Worm (Caenorhabditis elegans) whole organism, early embryonic: ENCODE measurements around the gene nhr-188.

Experiments
- B0310.2 ChIP-seq: sonication (generic microtip); optimal IDR thresholded peaks from 2 replicates; lab custom pipeline; 2016; ENCODE audit warnings: mild to moderate bottlenecking, missing genetic modification characterization, missing compliant biosample characterization
- F13C5.2 ChIP-seq: sonication (generic microtip); optimal IDR thresholded peaks from 2 replicates; lab custom pipeline; 2017; ENCODE audit warnings: mild to moderate bottlenecking, missing genetic modification characterization, inconsistent platforms, missing compliant biosample characterization
- aly-1 ChIP-seq: sonication (generic microtip); optimal IDR thresholded peaks from 2 replicates; lab custom pipeline; 2016; ENCODE audit warnings: missing genetic modification characterization, missing compliant biosample characterization
- ama-1 ChIP-seq: fragments of 150-350 bp; optimal IDR thresholded peaks from 2 replicates; lab custom pipeline; 2014
- ceh-13 ChIP-seq: fragments of 200-800 bp; sonication (Bioruptor generic); optimal IDR thresholded peaks from 2 replicates; lab custom pipeline; 2018; ENCODE audit warnings: mild to moderate bottlenecking, missing genetic modification characterization, missing compliant biosample characterization
- ceh-36 ChIP-seq: sonication (generic microtip); optimal IDR thresholded peaks from 2 replicates; lab custom pipeline; 2016; ENCODE audit warnings: missing genetic modification characterization, inconsistent platforms, missing compliant biosample characterization
- ets-7 ChIP-seq: sonication (generic microtip); optimal IDR thresholded peaks from 2 replicates; lab custom pipeline; 2016; ENCODE audit warnings: missing genotype, missing genetic modification characterization, missing compliant biosample characterization
- flt-1 ChIP-seq: fragments of 200-800 bp; sonication (Bioruptor generic); IDR thresholded peaks from 2 replicates; pipeline ENCODE4 v1.3.6; 2022; ENCODE audit warnings: missing genetic modification characterization, missing compliant biosample characterization
- hmbx-1 ChIP-seq: sonication (generic microtip); optimal IDR thresholded peaks from 2 replicates; lab custom pipeline; 2016; ENCODE audit warnings: mild to moderate bottlenecking, missing genetic modification characterization, missing compliant biosample characterization
- hmg-4 ChIP-seq: fragments of 200-800 bp; sonication (Bioruptor generic); optimal IDR thresholded peaks from 2 replicates; lab custom pipeline; 2018; ENCODE audit warnings: mild to moderate bottlenecking, missing genetic modification characterization, missing compliant biosample characterization
- hnd-1 ChIP-seq: sonication (generic microtip); optimal IDR thresholded peaks from 2 replicates; lab custom pipeline; 2016; ENCODE audit warnings: missing genetic modification characterization, missing compliant biosample characterization
- pes-1 ChIP-seq: fragments of 200-800 bp; sonication (Bioruptor generic); IDR thresholded peaks from 2 replicates; pipeline ENCODE4 v1.3.6; 2022; ENCODE audit warnings: missing genetic modification reagents, missing genetic modification characterization, missing compliant biosample characterization
- scrt-1 ChIP-seq: fragments of 200-800 bp; sonication (Bioruptor generic); IDR thresholded peaks from 2 replicates; pipeline ENCODE4 v1.3.6; 2022; ENCODE audit warnings: missing genetic modification characterization, missing compliant biosample characterization
- sea-1 ChIP-seq: fragments of 200-800 bp; sonication (Bioruptor generic); conservative IDR thresholded peaks from 2 replicates; pipeline ENCODE4 v1.3.6; 2022; ENCODE audit warnings: missing genetic modification characterization, missing compliant biosample characterization
- tbx-11 ChIP-seq: fragments of 200-800 bp; sonication (Bioruptor generic); IDR thresholded peaks from 2 replicates; pipeline ENCODE4 v1.3.6; 2022; ENCODE audit warnings: missing genetic modification characterization, missing compliant biosample characterization
- tbx-37 ChIP-seq: fragments of 200-800 bp; sonication (Bioruptor generic); conservative IDR thresholded peaks from 2 replicates; pipeline ENCODE4 v1.3.6; 2022; ENCODE audit warnings: missing genetic modification reagents, missing genetic modification characterization, missing compliant biosample characterization
- tra-4 ChIP-seq: sonication (generic microtip); optimal IDR thresholded peaks from 2 replicates; lab custom pipeline; 2017; ENCODE audit warnings: missing genetic modification characterization, missing compliant biosample characterization

nhr-188 gene

ce11 chrV:3825190-3825589, 32.5 kb downstream of the nhr-188 start:
- TF ChIP-seq B0310.2 (tag; lab: Kevin White, UChicago) (no peak), tbx-11 (no peak), ama-1 (no peak), hnd-1 (tag; lab: Kevin White, UChicago) (no peak), scrt-1 (GFP tag; lab: Robert Waterston, UW) (no peak), tbx-37 (GFP tag; lab: Robert Waterston, UW) (no peak), hmg-4 (no peak)

- TF ChIP-seq sea-1 (GFP tag; lab: Robert Waterston, UW) = no peak
Observed at ce11 chrV:3820875-3821274, 36.8 kb downstream of the nhr-188 start.

DNA sequence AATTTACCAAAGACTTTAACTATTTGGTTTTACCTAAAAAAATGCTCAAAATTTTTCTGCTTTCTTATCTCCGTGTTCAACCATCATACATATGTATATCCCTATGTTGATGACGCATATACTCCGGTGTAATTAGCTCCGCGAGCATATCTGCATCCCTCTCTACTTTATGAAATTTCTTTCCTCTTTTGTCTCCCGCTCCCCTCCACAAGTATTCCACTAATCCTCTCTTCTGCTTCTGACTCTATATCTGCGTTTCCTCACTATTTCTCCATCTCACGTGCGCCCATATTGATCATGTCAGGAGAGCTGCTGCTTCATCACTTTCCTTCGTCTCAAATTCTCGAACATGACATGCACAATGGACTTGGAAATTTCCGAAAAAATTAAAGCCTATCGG, 42.7 kb downstream of the nhr-188 start, which contains the start of gene H10D18.1:
Gene H10D18.1 (plus strand): TSS at position 277 of the 400 bp plus-strand sequence.
- TF ChIP-seq hnd-1 (tag; lab: Kevin White, UChicago) (no peak), sea-1 (GFP tag; lab: Robert Waterston, UW) (no peak), tbx-11 (no peak), ceh-13 (GFP tag; lab: Kevin White, UChicago) (no peak), hmbx-1 (no peak), flt-1 (GFP tag; lab: Robert Waterston, UW) (no peak), hmg-4 (no peak)

DNA sequence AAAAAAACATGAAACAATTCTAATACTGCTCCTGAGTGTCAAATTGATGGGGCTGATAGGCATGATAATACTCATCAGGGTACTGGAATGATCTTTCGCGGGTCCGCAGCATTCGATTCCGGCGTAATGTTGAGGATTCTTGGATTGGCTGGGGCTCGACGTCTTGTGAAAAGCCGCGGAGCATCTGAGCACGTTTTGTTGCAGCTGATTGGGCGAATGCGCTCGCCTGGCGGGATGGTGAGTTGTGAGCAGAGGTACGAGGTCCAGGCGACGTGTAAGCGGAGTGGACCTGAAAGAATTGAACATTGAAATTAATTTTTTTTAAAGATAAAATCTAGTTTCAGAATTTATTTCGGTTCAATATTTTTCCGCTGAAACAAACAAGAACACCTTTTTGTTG, 43.7 kb downstream of the nhr-188 start:
- no peak for TF ChIP-seq tbx-11
- no peak for TF ChIP-seq aly-1 (tag; lab: Kevin White, UChicago)
- no peak for TF ChIP-seq ama-1
- TF ChIP-seq hnd-1 (tag; lab: Kevin White, UChicago) = no peak
- TF ChIP-seq tbx-37 (GFP tag; lab: Robert Waterston, UW) = no peak
- no peak for TF ChIP-seq ceh-36 (tag; lab: Kevin White, UChicago)
- TF ChIP-seq B0310.2 (tag; lab: Kevin White, UChicago) = no peak
- TF ChIP-seq pes-1 (GFP tag; lab: Robert Waterston, UW) = no peak
- TF ChIP-seq ceh-13 (GFP tag; lab: Kevin White, UChicago) = no peak
- TF ChIP-seq hmbx-1 = no peak
- no peak for TF ChIP-seq flt-1 (GFP tag; lab: Robert Waterston, UW)
- TF ChIP-seq scrt-1 (GFP tag; lab: Robert Waterston, UW) = no peak
- TF ChIP-seq sea-1 (GFP tag; lab: Robert Waterston, UW) = no peak
- TF ChIP-seq ets-7 (tag; lab: Kevin White, UChicago) = no peak
- no peak for TF ChIP-seq tra-4 (tag; lab: Kevin White, UChicago)

ce11 chrV:3812291-3812690, 45.4 kb downstream of the nhr-188 start, which contains the start of gene scl-12:
Gene scl-12 (plus strand): TSS chrV:3812591.
- TF ChIP-seq hmg-4 (no peak), flt-1 (GFP tag; lab: Robert Waterston, UW) (no peak), sea-1 (GFP tag; lab: Robert Waterston, UW) (no peak), B0310.2 (tag; lab: Kevin White, UChicago) (no peak), aly-1 (tag; lab: Kevin White, UChicago) (no peak), F13C5.2 (tag; lab: Kevin White, UChicago) (no peak), ceh-13 (GFP tag; lab: Kevin White, UChicago) (no peak), hmbx-1 (no peak), ama-1 (no peak), ceh-36 (tag; lab: Kevin White, UChicago) (no peak), pes-1 (GFP tag; lab: Robert Waterston, UW) (no peak), scrt-1 (GFP tag; lab: Robert Waterston, UW) (no peak), ets-7 (tag; lab: Kevin White, UChicago) (no peak), tra-4 (tag; lab: Kevin White, UChicago) (no peak), tbx-11 (no peak), hnd-1 (tag; lab: Kevin White, UChicago) (no peak), tbx-37 (GFP tag; lab: Robert Waterston, UW) (no peak)

DNA sequence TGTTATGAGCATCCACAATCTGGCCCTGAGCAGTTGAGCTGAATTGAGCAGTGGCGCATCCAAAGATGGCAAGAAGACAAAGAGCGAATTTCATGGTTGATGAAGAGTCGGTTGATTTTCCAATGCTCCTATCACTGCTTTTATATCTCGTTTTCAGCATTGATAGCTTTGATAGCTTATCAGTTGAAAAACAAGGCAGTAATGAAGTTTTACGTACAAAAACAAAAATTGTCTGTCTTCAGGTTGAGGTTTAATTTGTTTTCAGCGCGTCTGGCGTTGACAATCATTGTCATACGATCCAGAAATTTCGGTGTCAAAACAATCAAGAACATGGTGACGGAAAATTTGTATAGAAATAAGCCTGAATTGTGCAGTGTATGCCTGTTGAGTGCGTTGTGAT, 46.1 kb downstream of the nhr-188 start, which contains the start of gene scl-13:
Gene scl-13 (minus strand): TSS at position 101 of the 400 bp plus-strand sequence.
- TF ChIP-seq sea-1 (GFP tag; lab: Robert Waterston, UW) (no peak), hmbx-1 (no peak), flt-1 (GFP tag; lab: Robert Waterston, UW) (no peak), hmg-4 (no peak), F13C5.2 (tag; lab: Kevin White, UChicago) (no peak), ama-1 (no peak), ets-7 (tag; lab: Kevin White, UChicago) (no peak), tra-4 (tag; lab: Kevin White, UChicago) (no peak), tbx-11 (no peak), hnd-1 (tag; lab: Kevin White, UChicago) (no peak), ceh-36 (tag; lab: Kevin White, UChicago) (no peak), scrt-1 (GFP tag; lab: Robert Waterston, UW) (no peak), tbx-37 (GFP tag; lab: Robert Waterston, UW) (no peak), B0310.2 (tag; lab: Kevin White, UChicago) (no peak), ceh-13 (GFP tag; lab: Kevin White, UChicago) (no peak), pes-1 (GFP tag; lab: Robert Waterston, UW) (no peak)

DNA sequence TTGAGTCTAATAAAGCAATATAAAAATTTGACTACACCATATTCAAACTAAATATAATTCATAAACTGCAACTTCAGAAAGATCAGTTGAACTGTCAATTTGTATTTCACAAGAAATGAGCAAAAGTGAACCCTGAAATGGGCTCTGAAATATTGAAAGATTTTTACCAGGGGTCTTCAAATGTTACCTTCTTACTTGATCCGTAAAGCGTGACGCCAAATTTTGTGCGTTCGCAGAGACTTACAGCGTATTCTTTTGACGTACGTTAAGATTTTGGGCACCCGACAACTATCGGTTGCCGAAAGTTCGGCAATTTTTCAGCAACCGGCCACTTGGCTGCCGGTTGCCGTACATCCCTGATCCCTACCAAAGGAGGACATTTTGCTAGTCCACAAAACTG, 47.6 kb downstream of the nhr-188 start:
- TF ChIP-seq flt-1 (GFP tag; lab: Robert Waterston, UW) (no peak), tbx-11 (no peak), aly-1 (tag; lab: Kevin White, UChicago) (no peak), ets-7 (tag; lab: Kevin White, UChicago) (no peak), hmg-4 (no peak), scrt-1 (GFP tag; lab: Robert Waterston, UW) (no peak), ama-1 (no peak), B0310.2 (tag; lab: Kevin White, UChicago) (no peak), hmbx-1 (no peak), ceh-36 (tag; lab: Kevin White, UChicago) (no peak), pes-1 (GFP tag; lab: Robert Waterston, UW) (no peak), hnd-1 (tag; lab: Kevin White, UChicago) (no peak), F13C5.2 (tag; lab: Kevin White, UChicago) (no peak), tra-4 (tag; lab: Kevin White, UChicago) (no peak), sea-1 (GFP tag; lab: Robert Waterston, UW) (no peak), tbx-37 (GFP tag; lab: Robert Waterston, UW) (no peak), ceh-13 (GFP tag; lab: Kevin White, UChicago) (no peak)
